Fruit fly (Drosophila melanogaster) whole organism, embryonic: Measurements from ENCODE around the gene Dhc93AB.

ENCODE experiments used
- Antp ChIP-seq: fragments of 200-800 bp; sonication (Bioruptor generic); optimal IDR thresholded peaks from 3 replicates; lab custom pipeline; 2016; ENCODE audit warnings: missing biosample characterization, missing genetic modification characterization
- CG10274 ChIP-seq: fragments of 200-800 bp; sonication (Bioruptor generic); optimal IDR thresholded peaks from 3 replicates; lab custom pipeline; 2017; ENCODE audit warnings: missing biosample characterization, mild to moderate bottlenecking, missing genetic modification characterization
- CG10431 ChIP-seq: fragments of 200-800 bp; sonication (Bioruptor generic); optimal IDR thresholded peaks from 3 replicates; lab custom pipeline; 2018; ENCODE audit warnings: missing biosample characterization, mild to moderate bottlenecking, missing genetic modification characterization
- CG12071 ChIP-seq: fragments of 200-800 bp; sonication (Bioruptor generic); optimal IDR thresholded peaks from 3 replicates; lab custom pipeline; 2018; ENCODE audit warnings: missing biosample characterization, mild to moderate bottlenecking, missing genetic modification characterization
- CG14965 ChIP-seq: fragments of 200-800 bp; sonication (Bioruptor generic); optimal IDR thresholded peaks from 2 replicates; lab custom pipeline; 2016; ENCODE audit warnings: missing biosample characterization, missing genetic modification characterization, borderline replicate concordance
- CG15601 ChIP-seq: fragments of 200-800 bp; sonication (Bioruptor generic); optimal IDR thresholded peaks from 3 replicates; lab custom pipeline; 2019; ENCODE audit warnings: missing biosample characterization, mild to moderate bottlenecking, missing genetic modification characterization, moderate library complexity
- CG1602 ChIP-seq: fragments of 200-800 bp; sonication (Bioruptor generic); optimal IDR thresholded peaks from 3 replicates; lab custom pipeline; 2016; ENCODE audit warnings: missing biosample characterization, missing genetic modification characterization
- CG17328 ChIP-seq: fragments of 200-800 bp; sonication (Bioruptor generic); IDR thresholded peaks from 2 replicates; pipeline ENCODE4 v1.3.6; 2022; ENCODE audit warnings: missing biosample characterization, missing genetic modification characterization
- CG17802 ChIP-seq: fragments of 200-800 bp; sonication (Bioruptor generic); optimal IDR thresholded peaks from 2 replicates; lab custom pipeline; 2018; ENCODE audit warnings: missing biosample characterization, mild to moderate bottlenecking, missing genetic modification characterization, moderate library complexity
- CG2202 ChIP-seq: fragments of 200-800 bp; sonication (Bioruptor generic); optimal IDR thresholded peaks from 2 replicates; lab custom pipeline; 2018; ENCODE audit warnings: missing biosample characterization, mild to moderate bottlenecking, missing genetic modification characterization
- CG30020 ChIP-seq: fragments of 200-800 bp; optimal IDR thresholded peaks from 2 replicates; lab custom pipeline; 2019; ENCODE audit warnings: missing biosample characterization, mild to moderate bottlenecking, missing genetic modification characterization, moderate library complexity
- CG30403 ChIP-seq: fragments of 200-800 bp; sonication (Bioruptor generic); optimal IDR thresholded peaks from 3 replicates; lab custom pipeline; 2016; ENCODE audit warnings: missing biosample characterization, missing genetic modification characterization
- CG31388 ChIP-seq: fragments of 200-800 bp; sonication (Bioruptor generic); optimal IDR thresholded peaks from 2 replicates; lab custom pipeline; 2016; ENCODE audit warnings: missing biosample characterization, missing genetic modification characterization
- CG4282 ChIP-seq: fragments of 200-800 bp; sonication (Bioruptor generic); optimal IDR thresholded peaks from 2 replicates; lab custom pipeline; 2016; ENCODE audit warnings: missing biosample characterization, missing genetic modification characterization
- CG4360 ChIP-seq: fragments of 200-800 bp; sonication (Bioruptor generic); IDR thresholded peaks from 2 replicates; pipeline ENCODE4 v1.3.6; 2022; ENCODE audit warnings: missing biosample characterization, missing genetic modification characterization
- CG6813 ChIP-seq: fragments of 200-800 bp; sonication (Bioruptor generic); optimal IDR thresholded peaks from 2 replicates; lab custom pipeline; 2017; ENCODE audit warnings: missing biosample characterization, missing genetic modification characterization, mild to moderate bottlenecking, moderate library complexity, missing genetic modification reagents
- CG8089 ChIP-seq: fragments of 200-800 bp; sonication (Bioruptor generic); optimal IDR thresholded peaks from 3 replicates; lab custom pipeline; 2016; ENCODE audit warnings: missing biosample characterization, missing genetic modification characterization
- CG8388 ChIP-seq: fragments of 200-800 bp; sonication (Bioruptor generic); optimal IDR thresholded peaks from 2 replicates; lab custom pipeline; 2019; ENCODE audit warnings: missing biosample characterization, mild to moderate bottlenecking, missing genetic modification characterization, moderate library complexity
- CTCF ChIP-seq: fragments of 200-800 bp; sonication (Bioruptor generic); optimal IDR thresholded peaks from 2 replicates; lab custom pipeline; 2017; ENCODE audit warnings: missing biosample characterization, mild to moderate bottlenecking, missing genetic modification characterization, moderate library complexity
- Dref ChIP-seq: fragments of 200-800 bp; sonication (Bioruptor generic); IDR thresholded peaks from 2 replicates; pipeline ENCODE4 v1.3.6; 2022; ENCODE audit warnings: missing biosample characterization, missing genetic modification characterization
- ERR ChIP-seq: fragments of 200-800 bp; sonication (Bioruptor generic); optimal IDR thresholded peaks from 2 replicates; lab custom pipeline; 2016; ENCODE audit warnings: missing biosample characterization, missing genetic modification characterization
- Ets65A ChIP-seq: fragments of 200-800 bp; sonication (Bioruptor generic); peaks from one replicate; lab custom pipeline; 2016; ENCODE audit warnings: missing biosample characterization, missing genetic modification characterization
- Fer2 ChIP-seq: fragments of 200-800 bp; sonication (Bioruptor generic); optimal IDR thresholded peaks from 2 replicates; lab custom pipeline; 2018; ENCODE audit warnings: missing biosample characterization, mild to moderate bottlenecking, missing genetic modification characterization, moderate library complexity
- HHEX ChIP-seq: fragments of 200-800 bp; sonication (Bioruptor generic); optimal IDR thresholded peaks from 3 replicates; lab custom pipeline; 2017; ENCODE audit warnings: missing biosample characterization, mild to moderate bottlenecking, missing genetic modification characterization, missing genetic modification reagents
- HLH3B ChIP-seq: fragments of 200-800 bp; sonication (Bioruptor generic); IDR thresholded peaks from 2 replicates; pipeline ENCODE4 v1.3.6; 2022; ENCODE audit warnings: missing biosample characterization, missing genetic modification characterization
- Hey ChIP-seq: fragments of 200-800 bp; sonication (Bioruptor generic); optimal IDR thresholded peaks from 3 replicates; lab custom pipeline; 2018; ENCODE audit warnings: missing biosample characterization, mild to moderate bottlenecking, missing genetic modification characterization
- Lim3 ChIP-seq: fragments of 200-800 bp; sonication (Bioruptor generic); IDR thresholded peaks from 2 replicates; pipeline ENCODE4 v1.3.6; 2022; ENCODE audit warnings: missing biosample characterization, missing genetic modification characterization
- MTF-1 ChIP-seq: fragments of 200-800 bp; sonication (Bioruptor generic); optimal IDR thresholded peaks from 2 replicates; lab custom pipeline; 2018; ENCODE audit warnings: missing biosample characterization, mild to moderate bottlenecking, missing genetic modification characterization, borderline replicate concordance
- Med ChIP-seq: fragments of 200-800 bp; sonication (Bioruptor generic); peaks from one replicate; lab custom pipeline; 2016; ENCODE audit warnings: missing biosample characterization, missing genetic modification characterization, mild to moderate bottlenecking, inconsistent platforms, moderate library complexity
- Nf-YC ChIP-seq: fragments of 200-800 bp; optimal IDR thresholded peaks from 3 replicates; lab custom pipeline; 2019; ENCODE audit warnings: missing biosample characterization, mild to moderate bottlenecking, missing genetic modification characterization, moderate library complexity
- Rx ChIP-seq: fragments of 200-800 bp; sonication (Bioruptor generic); IDR thresholded peaks from 2 replicates; pipeline ENCODE4 v1.3.6; 2022; ENCODE audit warnings: missing biosample characterization, missing genetic modification characterization
- Scr ChIP-seq: fragments of 200-800 bp; sonication (Bioruptor generic); IDR thresholded peaks from 2 replicates; pipeline ENCODE4 v1.3.6; 2022; ENCODE audit warnings: missing biosample characterization, missing genetic modification characterization; ENCODE audit not compliant: partially characterized antibody
- Side ChIP-seq: fragments of 200-800 bp; sonication (Bioruptor generic); optimal IDR thresholded peaks from 2 replicates; lab custom pipeline; 2016; ENCODE audit warnings: missing biosample characterization, missing genetic modification characterization
- al ChIP-seq: fragments of 200-800 bp; sonication (Bioruptor generic); IDR thresholded peaks from 2 replicates; pipeline ENCODE4 v1.3.6; 2022; ENCODE audit warnings: missing biosample characterization, missing genetic modification characterization
- ash1 ChIP-seq: fragments of 200-800 bp; sonication (Bioruptor generic); optimal IDR thresholded peaks from 2 replicates; lab custom pipeline; 2018; ENCODE audit warnings: missing biosample characterization, mild to moderate bottlenecking, missing genetic modification characterization
- cas ChIP-seq: fragments of 200-800 bp; sonication (Bioruptor generic); IDR thresholded peaks from 2 replicates; pipeline ENCODE4 v1.3.6; 2022; ENCODE audit warnings: missing biosample characterization, missing genetic modification characterization
- dmrt99B ChIP-seq: fragments of 200-800 bp; sonication (Bioruptor generic); optimal IDR thresholded peaks from 2 replicates; lab custom pipeline; 2018; ENCODE audit warnings: missing biosample characterization, mild to moderate bottlenecking, missing genetic modification characterization, moderate library complexity
- en ChIP-seq: fragments of 200-800 bp; sonication (Bioruptor generic); optimal IDR thresholded peaks from 2 replicates; lab custom pipeline; 2016; ENCODE audit warnings: missing biosample characterization, missing genetic modification characterization
- ftz-f1 ChIP-seq: fragments of 200-800 bp; sonication (Bioruptor generic); optimal IDR thresholded peaks from 2 replicates; lab custom pipeline; 2016; ENCODE audit warnings: missing biosample characterization, missing genetic modification characterization
- gce ChIP-seq: fragments of 200-800 bp; sonication (Bioruptor generic); IDR thresholded peaks from 3 replicates; pipeline ENCODE4 v1.3.6; 2022; ENCODE audit warnings: missing biosample characterization, missing genetic modification characterization
- gcm ChIP-seq: fragments of 200-800 bp; sonication (Bioruptor generic); optimal IDR thresholded peaks from 2 replicates; lab custom pipeline; 2019; ENCODE audit warnings: missing biosample characterization, mild to moderate bottlenecking, missing genetic modification characterization, moderate library complexity
- inv ChIP-seq: fragments of 200-800 bp; sonication (Bioruptor generic); IDR thresholded peaks from 2 replicates; pipeline ENCODE4 v1.3.6; 2022; ENCODE audit warnings: missing biosample characterization, missing genetic modification characterization; ENCODE audit not compliant: partially characterized antibody
- jumu ChIP-seq: fragments of 200-800 bp; sonication (Bioruptor generic); optimal IDR thresholded peaks from 3 replicates; lab custom pipeline; 2016; ENCODE audit warnings: missing biosample characterization, missing genetic modification characterization
- nau ChIP-seq: fragments of 200-800 bp; sonication (Bioruptor generic); optimal IDR thresholded peaks from 3 replicates; lab custom pipeline; 2017; ENCODE audit warnings: missing biosample characterization, mild to moderate bottlenecking, missing genetic modification characterization, missing genetic modification reagents
- pita ChIP-seq: fragments of 200-800 bp; sonication (Bioruptor generic); optimal IDR thresholded peaks from 2 replicates; lab custom pipeline; 2017; ENCODE audit warnings: missing biosample characterization, mild to moderate bottlenecking, missing genetic modification characterization
- run ChIP-seq: fragments of 200-800 bp; sonication (Bioruptor generic); optimal IDR thresholded peaks from 3 replicates; lab custom pipeline; 2018; ENCODE audit warnings: missing biosample characterization, mild to moderate bottlenecking, missing genetic modification characterization
- sc ChIP-seq, 3 experiments: fragments of >200 bp in 2 of 3; fragments of 200-800 bp in 1 of 3; sonication (Bioruptor generic) in 1 of 3; optimal IDR thresholded peaks; 2 replicates in 2 of 3; 3 replicates in 1 of 3; lab custom pipeline; 2017; ENCODE audit warnings: mild to moderate bottlenecking in 1 of 3, missing biosample characterization in 1 of 3, missing genetic modification characterization in 1 of 3, missing genetic modification reagents in 1 of 3
- ssp ChIP-seq: fragments of 200-800 bp; sonication (Bioruptor generic); IDR thresholded peaks from 2 replicates; pipeline ENCODE4 v1.3.6; 2022; ENCODE audit warnings: missing biosample characterization, missing genetic modification characterization
- tx ChIP-seq: fragments of 200-800 bp; sonication (Bioruptor generic); optimal IDR thresholded peaks from 2 replicates; lab custom pipeline; 2016; ENCODE audit warnings: missing biosample characterization, missing genetic modification characterization
- zfh2 ChIP-seq: fragments of 200-800 bp; sonication (Bioruptor generic); optimal IDR thresholded peaks from 2 replicates; lab custom pipeline; 2016; ENCODE audit warnings: missing biosample characterization, missing genetic modification characterization

Gene Dhc93AB

DNA sequence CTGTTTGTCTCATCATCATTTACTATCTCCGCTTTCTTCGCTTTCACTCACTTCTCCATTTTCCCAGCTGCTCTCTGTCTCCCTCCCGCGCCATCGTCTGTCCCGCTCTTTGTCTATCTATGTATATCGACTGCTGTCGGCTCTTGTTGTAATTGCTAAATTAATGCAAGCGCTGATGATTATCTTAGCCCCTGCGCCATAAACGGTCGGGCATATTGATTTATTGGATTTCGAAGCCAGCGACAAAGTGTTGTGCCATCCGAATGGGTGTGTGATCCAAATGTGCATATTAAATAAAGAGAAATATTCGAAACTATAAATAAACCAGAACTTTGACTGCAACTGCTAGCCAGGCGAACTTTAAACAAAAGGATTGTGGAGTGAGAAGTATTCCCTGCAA lies 51.9 kb downstream of the Dhc93AB start:
- TF ChIP-seq Dref (GFP tag; lab: Robert Waterston, UW) (0 out of 2 replicates have a peak, but pooled peaks have one; percentile 5), Nf-YC (tag; lab: Kevin White, UChicago) (no peak), Med (peak; percentile 17), CG31388 (GFP tag; lab: Kevin White, UChicago) (no peak), CG10274 (GFP tag; lab: Kevin White, UChicago) (peak; percentile 85), Hey (no peak), CTCF (GFP tag; lab: Kevin White, UChicago) (no peak), CG4282 (GFP tag; lab: Kevin White, UChicago) (no peak), CG30020 (tag; lab: Kevin White, UChicago) (no peak), Scr (GFP tag; lab: Robert Waterston, UW) (no peak), CG14965 (GFP tag; lab: Kevin White, UChicago) (no peak), gcm (GFP tag; lab: Kevin White, UChicago) (no peak), Side (GFP tag; lab: Kevin White, UChicago) (no peak), Ets65A (GFP tag; lab: Kevin White, UChicago) (peak; percentile 65)

dm6 chr3R:20989657-20990056 lies 52.6 kb downstream of the Dhc93AB start:
- TF ChIP-seq CG17802 (tag; lab: Kevin White, UChicago) = no peak
- no peak for TF ChIP-seq sc (optimal IDR thresholded peaks at IDR 0.05; lab: Kevin White, UChicago)
- peak; percentile 11 for TF ChIP-seq sc (GFP tag; optimal IDR thresholded peaks at IDR 0.05; lab: Kevin White, UChicago)
- TF ChIP-seq cas (GFP tag; lab: Robert Waterston, UW) = no peak
- TF ChIP-seq CG30403 = peak; percentile 71
- peak; percentile 10 for TF ChIP-seq nau (GFP tag; lab: Kevin White, UChicago)
- TF ChIP-seq tx (GFP tag; lab: Kevin White, UChicago) = peak; percentile 58
- peak; percentile 27 for TF ChIP-seq CG8388 (GFP tag; lab: Kevin White, UChicago)
- no peak for TF ChIP-seq CG8089
- no peak for TF ChIP-seq run (tag; lab: Kevin White, UChicago)
- no peak for TF ChIP-seq CG15601 (tag; lab: Kevin White, UChicago)
- no peak for TF ChIP-seq MTF-1
- peak; percentile 47 for TF ChIP-seq jumu (GFP tag; lab: Kevin White, UChicago)
- TF ChIP-seq Fer2 (tag; lab: Kevin White, UChicago) = no peak
- TF ChIP-seq CG12071 = no peak
- no peak for TF ChIP-seq pita
- TF ChIP-seq HHEX (GFP tag; lab: Kevin White, UChicago) = no peak
- TF ChIP-seq Rx = no peak
- no peak for TF ChIP-seq ash1 (GFP tag; lab: Kevin White, UChicago)
- TF ChIP-seq gce (GFP tag; lab: Robert Waterston, UW) = no peak
- no peak for TF ChIP-seq CG2202
- TF ChIP-seq CG4360 (GFP tag; lab: Robert Waterston, UW) = 0 out of 2 replicates have a peak, but pooled peaks have one; percentile 13
- peak; percentile 19 for TF ChIP-seq CG1602 (GFP tag; lab: Kevin White, UChicago)
- TF ChIP-seq zfh2 (GFP tag; lab: Kevin White, UChicago) = peak; percentile 61
- peak; percentile 44; the same call in 1 of the 2 replicates for TF ChIP-seq al
- peak; percentile 60 for TF ChIP-seq Antp (GFP tag; lab: Kevin White, UChicago)
- no peak for TF ChIP-seq Lim3 (GFP tag; lab: Robert Waterston, UW)
- no peak for TF ChIP-seq CG6813
- TF ChIP-seq CG10431 = no peak
- TF ChIP-seq dmrt99B (tag; lab: Kevin White, UChicago) = peak; percentile 78
- no peak for TF ChIP-seq CG17328 (GFP tag; lab: Robert Waterston, UW)
- no peak for TF ChIP-seq ERR (GFP tag; lab: Kevin White, UChicago)
- 0 out of 2 replicates have a peak, but pooled peaks have one; percentile 32 for TF ChIP-seq HLH3B (GFP tag; lab: Robert Waterston, UW)
- TF ChIP-seq en (GFP tag; lab: Kevin White, UChicago) = no peak
- TF ChIP-seq inv = no peak
- no peak for TF ChIP-seq ftz-f1 (GFP tag; lab: Kevin White, UChicago)
- peak; percentile 53 for TF ChIP-seq ssp (GFP tag; lab: Robert Waterston, UW)
